Worm (Caenorhabditis elegans) whole organism, late embryonic: ENCODE results near the gene npr-24.

Experiments
- ceh-45 ChIP-seq: fragments of 200-800 bp; sonication (Bioruptor generic); IDR thresholded peaks from 2 replicates; pipeline ENCODE4 v1.3.6; 2022; ENCODE audit warnings: missing genetic modification reagents, missing genetic modification characterization, missing compliant biosample characterization
- fkh-10 ChIP-seq: fragments of 150-350 bp; optimal IDR thresholded peaks from 2 replicates; lab custom pipeline; 2014; ENCODE audit warnings: missing biosample characterization, missing genetic modification reagents, missing genetic modification characterization
- sox-4 ChIP-seq: sonication (generic microtip); optimal IDR thresholded peaks from 2 replicates; lab custom pipeline; 2017; ENCODE audit warnings: mild to moderate bottlenecking, missing genetic modification characterization, inconsistent platforms, missing compliant biosample characterization
- ztf-16 ChIP-seq: sonication (generic microtip); optimal IDR thresholded peaks from 2 replicates; lab custom pipeline; 2017; ENCODE audit warnings: missing genetic modification characterization, missing compliant biosample characterization

- TF ChIP-seq fkh-10 (GFP tag; lab: Kevin White, UChicago) (no peak), sox-4 (tag; lab: Kevin White, UChicago) (no peak), ztf-16 (tag; lab: Kevin White, UChicago) (no peak), ceh-45 (GFP tag; lab: Robert Waterston, UW) (no peak)
Observed at ce11 chrX:17486735-17487134, at the start of gene npr-24.
